Worm (Caenorhabditis elegans) whole organism, L1 larva: Measurements from ENCODE around the gene C44B7.5.
A peak's percentile ranks its signal among the peaks of the same experiment; 100 is the strongest.

Experiments
- C34B4.2 ChIP-seq: sonication (generic microtip); optimal IDR thresholded peaks from 2 replicates; lab custom pipeline; 2017; ENCODE audit warnings: mild to moderate bottlenecking, missing genetic modification characterization, missing compliant biosample characterization
- Y116A8C.19 ChIP-seq: sonication (generic microtip); optimal IDR thresholded peaks from 2 replicates; lab custom pipeline; 2016; ENCODE audit warnings: missing compliant biosample characterization, missing genetic modification characterization, borderline replicate concordance
- aha-1 ChIP-seq: fragments of 150-350 bp; optimal IDR thresholded peaks from 2 replicates; lab custom pipeline; 2014; ENCODE audit warnings: missing biosample characterization, missing genetic modification characterization
- alr-1 ChIP-seq: fragments of 200-800 bp; sonication (Bioruptor generic); optimal IDR thresholded peaks from 2 replicates; lab custom pipeline; 2018; ENCODE audit warnings: borderline replicate concordance, mild to moderate bottlenecking, missing genetic modification characterization, missing compliant biosample characterization
- blmp-1 ChIP-seq: fragments of 150-350 bp; optimal IDR thresholded peaks from 2 replicates; lab custom pipeline; 2014; ENCODE audit warnings: missing biosample characterization, missing genetic modification characterization
- ceh-8 ChIP-seq: fragments of 200-800 bp; sonication (Bioruptor generic); optimal IDR thresholded peaks from 2 replicates; lab custom pipeline; 2018; ENCODE audit warnings: mild to moderate bottlenecking, missing genetic modification characterization, moderate library complexity, missing compliant biosample characterization
- ceh-82 ChIP-seq, 3 experiments: fragments of 150-350 bp in 1 of 3; sonication (generic microtip) in 2 of 3; optimal IDR thresholded peaks; 2 replicates each; lab custom pipeline; 2014 to 2017; ENCODE audit warnings: missing biosample characterization in 3 of 3, missing genetic modification characterization in 3 of 3
- efl-1 ChIP-seq, 4 experiments: fragments of 150-350 bp; optimal IDR thresholded peaks in 3 of 4; peaks in 1 of 4; 1 replicate in 1 of 4; 2 replicates in 3 of 4; lab custom pipeline; 2014; ENCODE audit warnings: missing biosample characterization in 2 of 4, missing genetic modification characterization in 2 of 4, missing genetic modification reagents in 2 of 4
- efl-3 ChIP-seq: fragments of 200-800 bp; sonication (Bioruptor generic); optimal IDR thresholded peaks from 2 replicates; lab custom pipeline; 2018; ENCODE audit warnings: mild to moderate bottlenecking, missing genetic modification characterization, missing compliant biosample characterization
- egl-13 ChIP-seq: sonication (generic microtip); optimal IDR thresholded peaks from 2 replicates; lab custom pipeline; 2016; ENCODE audit warnings: missing genotype, missing genetic modification reagents, missing genetic modification characterization, missing compliant biosample characterization
- elt-2 ChIP-seq: sonication (generic microtip); optimal IDR thresholded peaks from 2 replicates; lab custom pipeline; 2016; ENCODE audit warnings: missing genetic modification characterization, mild to moderate bottlenecking, inconsistent platforms, missing compliant biosample characterization, missing genetic modification reagents
- elt-3 ChIP-seq, 6 experiments: fragments of 150-350 bp in 1 of 6; sonication (generic microtip); optimal IDR thresholded peaks; 2 replicates each; lab custom pipeline; 2017 to 2018; ENCODE audit warnings: missing biosample characterization in 6 of 6, missing genetic modification characterization in 6 of 6, inconsistent platforms in 1 of 6
- ets-5 ChIP-seq: fragments of 200-800 bp; sonication (Bioruptor generic); IDR thresholded peaks from 2 replicates; pipeline ENCODE4 v1.3.6; 2022; ENCODE audit warnings: missing genetic modification characterization, missing compliant biosample characterization
- fkh-4 ChIP-seq: sonication (generic microtip); optimal IDR thresholded peaks from 2 replicates; lab custom pipeline; 2016; ENCODE audit warnings: missing compliant biosample characterization, missing genetic modification characterization, borderline replicate concordance
- fkh-8 ChIP-seq: sonication (generic microtip); optimal IDR thresholded peaks from 2 replicates; lab custom pipeline; 2016; ENCODE audit warnings: mild to moderate bottlenecking, missing genetic modification characterization, missing compliant biosample characterization
- hlh-17 ChIP-seq: fragments of 200-800 bp; sonication (Bioruptor generic); optimal IDR thresholded peaks from 2 replicates; lab custom pipeline; 2018; ENCODE audit warnings: missing genetic modification characterization, mild to moderate bottlenecking, missing compliant biosample characterization, moderate library complexity, borderline replicate concordance
- irx-1 ChIP-seq: sonication (generic microtip); optimal IDR thresholded peaks from 2 replicates; lab custom pipeline; 2016; ENCODE audit warnings: missing genetic modification characterization, missing compliant biosample characterization
- jun-1 ChIP-seq: fragments of 150-350 bp; optimal IDR thresholded peaks from 2 replicates; lab custom pipeline; 2014; ENCODE audit warnings: missing biosample characterization, missing genetic modification reagents, missing genetic modification characterization
- lin-13 ChIP-seq: fragments of 150-350 bp; optimal IDR thresholded peaks from 2 replicates; lab custom pipeline; 2014; ENCODE audit warnings: missing biosample characterization, missing genetic modification reagents, missing genetic modification characterization
- lin-14 ChIP-seq: fragments of 200-800 bp; sonication (Bioruptor generic); optimal IDR thresholded peaks from 2 replicates; lab custom pipeline; 2018; ENCODE audit warnings: mild to moderate bottlenecking, missing genetic modification characterization, moderate library complexity, missing compliant biosample characterization
- lin-35 ChIP-seq, 2 experiments: fragments of 150-350 bp; optimal IDR thresholded peaks; 2 replicates each; lab custom pipeline; 2014; ENCODE audit warnings: missing biosample characterization in 2 of 2, missing genetic modification characterization in 2 of 2, missing genetic modification reagents in 2 of 2
- lir-3 ChIP-seq: sonication (generic microtip); optimal IDR thresholded peaks from 2 replicates; lab custom pipeline; 2016; ENCODE audit warnings: mild to moderate bottlenecking, missing genetic modification characterization, moderate library complexity, missing compliant biosample characterization; ENCODE audit not compliant: poor library complexity
- lsy-2 ChIP-seq, 2 experiments: fragments of 150-350 bp; optimal IDR thresholded peaks; 2 replicates each; lab custom pipeline; 2014; ENCODE audit warnings: missing biosample characterization in 2 of 2, missing genetic modification characterization in 2 of 2
- mdl-1 ChIP-seq, 2 experiments: fragments of 150-350 bp; optimal IDR thresholded peaks; 2 replicates each; lab custom pipeline; 2014 to 2017; ENCODE audit warnings: missing biosample characterization in 2 of 2, missing genetic modification characterization in 2 of 2, inconsistent platforms in 1 of 2
- mep-1 ChIP-seq: fragments of 150-350 bp; optimal IDR thresholded peaks from 2 replicates; lab custom pipeline; 2014; ENCODE audit warnings: missing biosample characterization, missing genetic modification characterization
- nhr-11 ChIP-seq: fragments of 150-350 bp; optimal IDR thresholded peaks from 2 replicates; lab custom pipeline; 2014; ENCODE audit warnings: missing biosample characterization, missing genetic modification characterization
- nhr-12 ChIP-seq: sonication (generic microtip); optimal IDR thresholded peaks from 2 replicates; lab custom pipeline; 2017; ENCODE audit warnings: missing biosample characterization, missing genetic modification characterization
- nhr-19 ChIP-seq: fragments of 200-800 bp; sonication (Bioruptor generic); conservative IDR thresholded peaks from 2 replicates; pipeline ENCODE4 v1.3.6; 2022; ENCODE audit warnings: missing genetic modification characterization, missing compliant biosample characterization
- nhr-20 ChIP-seq: sonication (generic microtip); optimal IDR thresholded peaks from 2 replicates; lab custom pipeline; 2016; ENCODE audit warnings: mild to moderate bottlenecking, missing genetic modification characterization, missing compliant biosample characterization
- nhr-47 ChIP-seq: sonication (generic microtip); optimal IDR thresholded peaks from 2 replicates; lab custom pipeline; 2016; ENCODE audit warnings: mild to moderate bottlenecking, missing genetic modification characterization, moderate library complexity, missing compliant biosample characterization
- nhr-71 ChIP-seq: sonication (generic microtip); optimal IDR thresholded peaks from 2 replicates; lab custom pipeline; 2016; ENCODE audit warnings: mild to moderate bottlenecking, missing genetic modification characterization, moderate library complexity, missing compliant biosample characterization
- nhr-85 ChIP-seq: sonication (generic microtip); peaks from one replicate; lab custom pipeline; 2016; ENCODE audit warnings: missing genetic modification characterization, inconsistent platforms, missing compliant biosample characterization
- nhr-90 ChIP-seq: sonication (generic microtip); optimal IDR thresholded peaks from 2 replicates; lab custom pipeline; 2016; ENCODE audit warnings: mild to moderate bottlenecking, missing genetic modification characterization, missing compliant biosample characterization; ENCODE audit not compliant: poor library complexity
- pax-3 ChIP-seq: fragments of 200-800 bp; sonication (Bioruptor generic); optimal IDR thresholded peaks from 2 replicates; lab custom pipeline; 2018; ENCODE audit warnings: mild to moderate bottlenecking, missing genetic modification characterization, moderate library complexity, missing compliant biosample characterization
- rnt-1 ChIP-seq: sonication (generic microtip); optimal IDR thresholded peaks from 2 replicates; lab custom pipeline; 2016; ENCODE audit warnings: mild to moderate bottlenecking, missing genetic modification characterization, moderate library complexity, missing compliant biosample characterization
- snu-23 ChIP-seq: sonication (generic microtip); optimal IDR thresholded peaks from 2 replicates; lab custom pipeline; 2016; ENCODE audit warnings: missing genetic modification characterization, missing compliant biosample characterization
- sox-4 ChIP-seq: sonication (generic microtip); optimal IDR thresholded peaks from 2 replicates; lab custom pipeline; 2016; ENCODE audit warnings: missing genetic modification characterization, missing compliant biosample characterization
- sup-37 ChIP-seq: fragments of 200-800 bp; sonication (Bioruptor generic); optimal IDR thresholded peaks from 2 replicates; lab custom pipeline; 2018; ENCODE audit warnings: mild to moderate bottlenecking, missing genetic modification characterization, missing compliant biosample characterization
- swsn-7 ChIP-seq: sonication (generic microtip); optimal IDR thresholded peaks from 2 replicates; lab custom pipeline; 2016; ENCODE audit warnings: missing genetic modification characterization, missing compliant biosample characterization
- unc-30 ChIP-seq: sonication (generic microtip); optimal IDR thresholded peaks from 2 replicates; lab custom pipeline; 2017; ENCODE audit warnings: missing biosample characterization, missing genetic modification characterization
- unc-62 ChIP-seq: fragments of 150-350 bp; optimal IDR thresholded peaks from 2 replicates; lab custom pipeline; 2014; ENCODE audit warnings: missing biosample characterization, missing genetic modification reagents, missing genetic modification characterization
- unc-98 ChIP-seq: fragments of 200-800 bp; sonication (Bioruptor generic); IDR thresholded peaks from 2 replicates; pipeline ENCODE4 v1.3.6; 2022; ENCODE audit warnings: missing genetic modification characterization, missing compliant biosample characterization
- vab-15 ChIP-seq: sonication (generic microtip); optimal IDR thresholded peaks from 2 replicates; lab custom pipeline; 2017; ENCODE audit warnings: missing genotype, mild to moderate bottlenecking, missing genetic modification characterization, missing compliant biosample characterization
- zag-1 ChIP-seq: fragments of 150-350 bp; optimal IDR thresholded peaks from 2 replicates; lab custom pipeline; 2014; ENCODE audit warnings: missing biosample characterization, missing genetic modification characterization
- ztf-11 ChIP-seq, 2 experiments: sonication (generic microtip); optimal IDR thresholded peaks; 2 replicates each; lab custom pipeline; 2016 to 2017; ENCODE audit warnings: missing genetic modification characterization in 2 of 2, missing biosample characterization in 1 of 2, missing compliant biosample characterization in 1 of 2
- ztf-4 ChIP-seq: fragments of 150-350 bp; optimal IDR thresholded peaks from 2 replicates; lab custom pipeline; 2014; ENCODE audit warnings: missing biosample characterization, missing genetic modification characterization

Gene C44B7.5

ce11 chrII:6841102-6841501 lies 31.3 kb downstream of the C44B7.5 start:
- no peak for TF ChIP-seq ets-5
- TF ChIP-seq elt-3 (tag; optimal IDR thresholded peaks at IDR 0.05; lab: Kevin White, UChicago) = peak in 2 of 6 experiments; percentile 25 to 53
- no peak for TF ChIP-seq fkh-8
- TF ChIP-seq aha-1 = no peak
- no peak for TF ChIP-seq unc-30 (tag; lab: Kevin White, UChicago)
- peak; percentile 95 for TF ChIP-seq blmp-1 (tag; lab: Kevin White, UChicago)
- peak; percentile 40 for TF ChIP-seq nhr-20 (tag; lab: Kevin White, UChicago)
- peak; percentile 68 for TF ChIP-seq nhr-71 (tag; lab: Kevin White, UChicago)
- TF ChIP-seq ztf-11 (tag; optimal IDR thresholded peaks at IDR 0.05; lab: Kevin White, UChicago) = no peak
- TF ChIP-seq snu-23 (GFP tag; lab: Kevin White, UChicago) = peak; percentile 18
- peak; percentile 82 for TF ChIP-seq nhr-85
- TF ChIP-seq lsy-2 (tag; optimal IDR thresholded peaks at IDR 0.05; lab: Kevin White, UChicago) = peak in 1 of 2 experiments; percentile 52
- peak; percentile 19; the same call in 1 of the 2 replicates for TF ChIP-seq nhr-19 (GFP tag; lab: Robert Waterston, UW)
- no peak for TF ChIP-seq C34B4.2 (tag; lab: Kevin White, UChicago)
- TF ChIP-seq efl-3 (GFP tag; lab: Kevin White, UChicago) = no peak
- no peak for TF ChIP-seq pax-3 (tag; lab: Kevin White, UChicago)
- peak; percentile 54 for TF ChIP-seq rnt-1 (tag; lab: Kevin White, UChicago)
- peak; percentile 83 for TF ChIP-seq lin-14
- peak; percentile 25 for TF ChIP-seq mep-1 (tag; lab: Kevin White, UChicago)
- TF ChIP-seq lin-35 (GFP tag; optimal IDR thresholded peaks at IDR 0.05; lab: Kevin White, UChicago) = no peak

DNA sequence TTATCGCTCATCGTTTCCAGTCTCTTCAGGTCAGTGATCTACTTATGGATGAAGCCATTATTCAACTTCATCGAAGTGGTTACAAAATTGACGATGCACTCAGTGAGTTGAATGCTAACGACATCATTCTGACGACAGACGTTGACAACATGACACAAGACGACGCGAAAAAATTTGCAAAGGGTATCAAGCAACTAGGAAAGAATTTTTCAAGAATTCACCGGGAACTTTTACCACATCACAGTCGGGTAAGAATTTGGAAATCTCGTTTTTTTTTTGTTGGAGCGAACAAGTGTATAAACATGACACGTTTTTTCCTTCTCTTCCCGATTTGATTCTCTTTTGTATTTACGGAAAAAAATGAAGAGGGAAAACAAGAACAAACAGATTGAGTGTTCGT lies 31.7 kb downstream of the C44B7.5 start:
- no peak for TF ChIP-seq unc-98
- TF ChIP-seq nhr-90 (tag; lab: Kevin White, UChicago) = no peak
- TF ChIP-seq irx-1 (tag; lab: Kevin White, UChicago) = no peak

- TF ChIP-seq nhr-12 = no peak
- TF ChIP-seq swsn-7 (tag; lab: Kevin White, UChicago) = peak; percentile 41
- peak in 1 of 2 experiments; percentile 47 for TF ChIP-seq mdl-1 (tag; optimal IDR thresholded peaks at IDR 0.05; lab: Kevin White, UChicago)
- TF ChIP-seq lin-13 (GFP tag; lab: Kevin White, UChicago) = peak; percentile 9
- no peak for TF ChIP-seq sox-4 (tag; lab: Kevin White, UChicago)
- TF ChIP-seq jun-1 = no peak
- peak in 1 of 3 experiments; percentile 23 for TF ChIP-seq ceh-82 (tag; optimal IDR thresholded peaks at IDR 0.05; lab: Kevin White, UChicago)
- TF ChIP-seq mep-1 (tag; lab: Kevin White, UChicago) = peak; percentile 24
- peak; percentile 82 for TF ChIP-seq egl-13 (tag; lab: Kevin White, UChicago)
- TF ChIP-seq nhr-11 (tag; lab: Kevin White, UChicago) = no peak
- no peak for TF ChIP-seq elt-2 (tag; lab: Kevin White, UChicago)
- TF ChIP-seq efl-1 (optimal IDR thresholded peaks at IDR 0.05; lab: Kevin White, UChicago) = peak; percentile 19 to 35
- peak in 1 of 2 experiments; percentile 83 for TF ChIP-seq efl-1 (GFP tag; optimal IDR thresholded peaks at IDR 0.05 in 1 of 2; lab: Kevin White, UChicago)
- no peak for TF ChIP-seq elt-3 (tag; optimal IDR thresholded peaks at IDR 0.05; lab: Kevin White, UChicago)
- TF ChIP-seq ztf-11 (tag; optimal IDR thresholded peaks at IDR 0.05; lab: Kevin White, UChicago) = peak in 1 of 2 experiments; percentile 30
- TF ChIP-seq alr-1 (tag; lab: Kevin White, UChicago) = no peak
- TF ChIP-seq blmp-1 (tag; lab: Kevin White, UChicago) = peak; percentile 49
- no peak; the same call in 1 of the 2 replicates for TF ChIP-seq nhr-19 (GFP tag; lab: Robert Waterston, UW)
- TF ChIP-seq unc-30 (tag; lab: Kevin White, UChicago) = no peak
- no peak for TF ChIP-seq zag-1 (tag; lab: Kevin White, UChicago)
- no peak for TF ChIP-seq hlh-17
- TF ChIP-seq ceh-8 (GFP tag; lab: Kevin White, UChicago) = peak; percentile 4
- peak; percentile 31 for TF ChIP-seq nhr-90 (tag; lab: Kevin White, UChicago)
- TF ChIP-seq Y116A8C.19 (tag; lab: Kevin White, UChicago) = no peak
- peak; percentile 27 for TF ChIP-seq sup-37 (GFP tag; lab: Kevin White, UChicago)
- no peak for TF ChIP-seq lir-3 (tag; lab: Kevin White, UChicago)
- TF ChIP-seq fkh-4 (tag; lab: Kevin White, UChicago) = no peak
- TF ChIP-seq irx-1 (tag; lab: Kevin White, UChicago) = peak; percentile 68
- no peak for TF ChIP-seq unc-62 (GFP tag; lab: Kevin White, UChicago)
- peak; percentile 52 for TF ChIP-seq ztf-4 (tag; lab: Kevin White, UChicago)
- peak; percentile 66 for TF ChIP-seq nhr-47 (tag; lab: Kevin White, UChicago)
- peak; percentile 14 to 46 for TF ChIP-seq lin-35 (GFP tag; optimal IDR thresholded peaks at IDR 0.05; lab: Kevin White, UChicago)
- TF ChIP-seq vab-15 (tag; lab: Kevin White, UChicago) = no peak
Measured at ce11 chrII:6838977-6839376, 33.4 kb downstream of the C44B7.5 start.
